Worm (Caenorhabditis elegans) whole organism, dauer: ENCODE measurements around the gene C38H2.2.

Source experiments
- unc-62 ChIP-seq: sonication (generic microtip); optimal IDR thresholded peaks from 2 replicates; lab custom pipeline; 2017; ENCODE audit warnings: missing biosample characterization, missing genetic modification reagents, missing genetic modification characterization

Gene C38H2.2

ce11 chrIII:10357598-10358186, 23.9 kb upstream of the C38H2.2 start, which contains the start of gene umps-1:
umps-1 (minus strand) TSS chrIII:10357648.
- no peak for TF ChIP-seq unc-62 (GFP tag; lab: Kevin White, UChicago)

- TF ChIP-seq unc-62 (GFP tag; lab: Kevin White, UChicago) = no peak
These were observed 22.8 kb upstream of the C38H2.2 start for ce11 chrIII:10358751-10359150.

ce11 chrIII:10359916-10360315, 21.7 kb upstream of the C38H2.2 start:
- TF ChIP-seq unc-62 (GFP tag; lab: Kevin White, UChicago) = no peak

- no peak for TF ChIP-seq unc-62 (GFP tag; lab: Kevin White, UChicago)
These were observed 20.1 kb upstream of the C38H2.2 start for ce11 chrIII:10361456-10361855.

- no peak for TF ChIP-seq unc-62 (GFP tag; lab: Kevin White, UChicago)
These were observed 18.7 kb upstream of the C38H2.2 start for ce11 chrIII:10362920-10363319.

ce11 chrIII:10364656-10365055, 16.9 kb upstream of the C38H2.2 start, which contains the start of gene tbc-8:
tbc-8 (plus strand) TSS chrIII:10364956.
- TF ChIP-seq unc-62 (GFP tag; lab: Kevin White, UChicago) = no peak

- TF ChIP-seq unc-62 (GFP tag; lab: Kevin White, UChicago) = no peak
These were observed 14.1 kb upstream of the C38H2.2 start for ce11 chrIII:10367355-10367909.

ce11 chrIII:10373845-10374244, 7.7 kb upstream of the C38H2.2 start:
- TF ChIP-seq unc-62 (GFP tag; lab: Kevin White, UChicago) = no peak

- no peak for TF ChIP-seq unc-62 (GFP tag; lab: Kevin White, UChicago)
These were observed 5.5 kb upstream of the C38H2.2 start for ce11 chrIII:10376041-10376440.

- no peak for TF ChIP-seq unc-62 (GFP tag; lab: Kevin White, UChicago)
These were observed 2.7 kb upstream of the C38H2.2 start for ce11 chrIII:10378899-10379298.

ce11 chrIII:10379632-10380031, 1.9 kb upstream of the C38H2.2 start:
- TF ChIP-seq unc-62 (GFP tag; lab: Kevin White, UChicago) = no peak

ce11 chrIII:10380640-10381039, 933 bp upstream of the C38H2.2 start:
- no peak for TF ChIP-seq unc-62 (GFP tag; lab: Kevin White, UChicago)

- TF ChIP-seq unc-62 (GFP tag; lab: Kevin White, UChicago) = no peak
These were observed 2.2 kb downstream of the C38H2.2 start for ce11 chrIII:10383804-10384203.

- no peak for TF ChIP-seq unc-62 (GFP tag; lab: Kevin White, UChicago)
These were observed 4.9 kb downstream of the C38H2.2 start, which contains the start of gene C38H2.3 for ce11 chrIII:10386476-10386875. C38H2.3 (minus strand) TSS chrIII:10386576.

ce11 chrIII:10389608-10390007, 8.0 kb downstream of the C38H2.2 start:
- no peak for TF ChIP-seq unc-62 (GFP tag; lab: Kevin White, UChicago)

- no peak for TF ChIP-seq unc-62 (GFP tag; lab: Kevin White, UChicago)
These were observed 10.1 kb downstream of the C38H2.2 start, which contains the start of gene M03C11.9 for ce11 chrIII:10391628-10392027. M03C11.9 (minus strand) TSS chrIII:10391728.

- no peak for TF ChIP-seq unc-62 (GFP tag; lab: Kevin White, UChicago)
These were observed 14.4 kb downstream of the C38H2.2 start, which contains the start of gene M03C11.1 for ce11 chrIII:10395990-10396389. M03C11.1 (minus strand) TSS chrIII:10396090.
